Worm (Caenorhabditis elegans): ENCODE data around the gene srd-45.

DNA sequence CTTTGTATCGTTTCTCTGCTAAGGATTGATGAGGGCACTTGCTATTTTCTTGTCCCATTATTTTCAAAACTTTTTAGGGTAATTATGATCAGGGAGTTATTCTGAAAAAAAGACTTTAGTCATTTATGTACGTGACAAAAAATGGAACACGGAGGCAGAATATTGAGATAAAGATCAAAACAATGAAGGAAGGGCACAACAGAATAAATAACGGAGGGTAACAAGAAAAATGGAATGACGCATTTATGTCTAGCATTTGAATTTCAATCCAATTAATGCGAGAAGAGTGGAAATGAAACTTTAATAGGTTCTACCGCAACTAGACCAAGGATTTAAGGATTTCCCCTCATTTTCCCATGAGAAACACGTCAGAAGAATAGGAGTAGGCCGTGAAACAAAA, 49.5 kb downstream of the srd-45 start, which contains the start of gene glb-13:
- no peak for TF ChIP-seq him-1 (tag; optimal IDR thresholded peaks at IDR 0.05)
- TF ChIP-seq W03F9.2 (tag; optimal IDR thresholded peaks at IDR 0.05), result no peak

Measured in whole organism, L4/young adult.